Worm (Caenorhabditis elegans): Measurements from ENCODE around the gene gln-6.
A peak's percentile ranks its signal among the peaks of the same experiment; 100 is the strongest.

The gln-6 gene

DNA sequence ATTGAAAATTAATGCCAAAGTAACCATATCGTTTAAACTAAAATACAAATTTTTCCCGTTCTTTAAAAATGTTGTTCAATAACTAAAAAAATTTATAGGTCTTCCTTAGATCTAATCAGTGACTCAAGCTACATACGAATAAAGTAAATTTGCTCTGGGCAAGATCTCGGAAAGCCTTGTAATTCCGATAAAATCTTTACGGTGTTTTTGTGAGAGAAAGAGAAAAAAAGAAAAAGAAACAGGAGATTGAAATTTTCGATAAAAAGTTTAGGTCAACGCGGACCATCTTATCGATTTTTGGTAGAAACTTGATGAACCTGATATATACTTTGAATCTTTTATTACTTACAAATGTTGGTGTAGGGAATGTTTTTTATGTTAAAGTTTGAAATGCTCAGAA is 17.5 kb downstream of the gln-6 start:
- TF ChIP-seq nhr-85 (tag) (peak; percentile 79), pax-3 (tag; optimal IDR thresholded peaks at IDR 0.05) (no peak)

DNA sequence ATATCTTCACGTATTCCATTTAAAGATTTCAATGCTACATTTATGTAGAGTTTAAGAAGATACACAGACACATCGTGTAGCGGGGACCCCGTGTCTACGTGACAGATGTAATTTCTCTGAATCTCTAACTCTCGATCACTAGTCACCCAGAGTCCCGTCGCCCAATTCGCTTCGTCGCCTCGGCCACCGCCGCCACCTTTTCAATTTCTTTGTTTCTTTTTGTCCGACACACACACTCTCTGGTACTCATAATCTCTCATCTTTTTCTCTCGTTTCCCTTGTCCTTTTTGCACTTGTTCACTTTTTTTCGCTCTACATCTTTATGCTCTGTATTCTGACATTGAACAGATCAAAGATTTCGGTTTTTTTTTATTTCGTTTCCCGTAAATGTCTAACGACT is 22.3 kb downstream of the gln-6 start:
- TF ChIP-seq sup-37 (GFP tag; optimal IDR thresholded peaks at IDR 0.05) (no peak), blmp-1 (tag; optimal IDR thresholded peaks at IDR 0.05) (peak; percentile 87), efl-1 (optimal IDR thresholded peaks at IDR 0.05) (peak; percentile 56 to 66), efl-1 (GFP tag; optimal IDR thresholded peaks at IDR 0.05 in 1 of 2) (peak; percentile 32 to 94), nhr-237 (tag; optimal IDR thresholded peaks at IDR 0.05) (peak; percentile 78), lin-35 (GFP tag; optimal IDR thresholded peaks at IDR 0.05) (peak; percentile 62 to 66), mef-2 (tag; optimal IDR thresholded peaks at IDR 0.05) (peak; percentile 35), swsn-7 (tag; optimal IDR thresholded peaks at IDR 0.05) (peak; percentile 72), isw-1 (GFP tag; IDR thresholded peaks at IDR 0.05) (no peak; the same call in 1 of the 2 replicates), nhr-85 (tag) (peak; percentile 92), tbx-2 (tag; optimal IDR thresholded peaks at IDR 0.05) (peak; percentile 81), snu-23 (GFP tag; optimal IDR thresholded peaks at IDR 0.05) (peak; percentile 91), unc-62 (GFP tag; optimal IDR thresholded peaks at IDR 0.05) (no peak), fos-1 (tag; optimal IDR thresholded peaks at IDR 0.05) (peak; percentile 68), ceh-90 (tag; optimal IDR thresholded peaks at IDR 0.05) (no peak), jun-1 (tag; optimal IDR thresholded peaks at IDR 0.05) (peak; percentile 78), dsc-1 (tag; optimal IDR thresholded peaks at IDR 0.05) (peak; percentile 62), egl-27 (tag; optimal IDR thresholded peaks at IDR 0.05) (peak; percentile 40 to 52), elt-2 (tag; optimal IDR thresholded peaks at IDR 0.05) (peak; percentile 46), ztf-4 (tag; optimal IDR thresholded peaks at IDR 0.05) (peak; percentile 41), elt-3 (tag; optimal IDR thresholded peaks at IDR 0.05) (peak in 2 of 6 experiments; percentile 15 to 62), irx-1 (tag; optimal IDR thresholded peaks at IDR 0.05) (peak; percentile 4), nhr-28 (tag; optimal IDR thresholded peaks at IDR 0.05) (no peak), alr-1 (tag; optimal IDR thresholded peaks at IDR 0.05; ENCODE audit: borderline replicate concordance) (no peak), nhr-11 (tag; optimal IDR thresholded peaks at IDR 0.05) (peak; percentile 4), zag-1 (tag; optimal IDR thresholded peaks at IDR 0.05) (no peak), F16B12.6 (tag; optimal IDR thresholded peaks at IDR 0.05) (no peak), lin-13 (GFP tag; optimal IDR thresholded peaks at IDR 0.05) (peak; percentile 68), tlp-1 (tag; optimal IDR thresholded peaks at IDR 0.05) (no peak), mdl-1 (tag; optimal IDR thresholded peaks at IDR 0.05) (peak in 1 of 2 experiments; percentile 72), ama-1 (optimal IDR thresholded peaks at IDR 0.05) (no peak), sptf-1 (tag; optimal IDR thresholded peaks at IDR 0.05) (no peak), sox-4 (tag; optimal IDR thresholded peaks at IDR 0.05) (no peak), egl-13 (tag; optimal IDR thresholded peaks at IDR 0.05) (no peak), hpl-2 (GFP tag; optimal IDR thresholded peaks at IDR 0.05) (no peak), unc-130 (tag; optimal IDR thresholded peaks at IDR 0.05) (peak; percentile 73), C16A3.4 (tag; optimal IDR thresholded peaks at IDR 0.05) (peak; percentile 73), ceh-82 (tag; optimal IDR thresholded peaks at IDR 0.05) (peak in 2 of 3 experiments; percentile 48 to 53), aha-1 (tag; optimal IDR thresholded peaks at IDR 0.05) (peak; percentile 24), ceh-8 (GFP tag; optimal IDR thresholded peaks at IDR 0.05) (no peak), aly-2 (tag; optimal IDR thresholded peaks at IDR 0.05) (peak; percentile 32), fkh-4 (tag; optimal IDR thresholded peaks at IDR 0.05; ENCODE audit: borderline replicate concordance) (no peak), nhr-71 (tag; optimal IDR thresholded peaks at IDR 0.05) (peak; percentile 90), vab-15 (tag; optimal IDR thresholded peaks at IDR 0.05) (no peak), skn-1 (tag; optimal IDR thresholded peaks at IDR 0.05) (peak; percentile 33), nhr-19 (GFP tag; conservative IDR thresholded peaks at IDR 0.05) (peak; percentile 61), mep-1 (tag; optimal IDR thresholded peaks at IDR 0.05) (peak; percentile 48), pax-3 (tag; optimal IDR thresholded peaks at IDR 0.05) (peak; percentile 41), unc-86 (tag; optimal IDR thresholded peaks at IDR 0.05) (peak; percentile 63), nhr-20 (tag; optimal IDR thresholded peaks at IDR 0.05) (peak; percentile 88), grh-1 (GFP tag; IDR thresholded peaks at IDR 0.05) (no peak), C04F5.9 (tag; optimal IDR thresholded peaks at IDR 0.05) (no peak), Y116A8C.19 (tag; optimal IDR thresholded peaks at IDR 0.05; ENCODE audit: borderline replicate concordance) (no peak)
